Worm (Caenorhabditis elegans): Measurements from ENCODE around the gene B0336.7.

Gene B0336.7

ce11 chrIII:5665278-5665677 lies 31.9 kb downstream of the B0336.7 start:
- TF ChIP-seq cog-1 (tag; optimal IDR thresholded peaks at IDR 0.05) (no peak), ref-1 (GFP tag; conservative IDR thresholded peaks at IDR 0.05) (no peak), T22C8.4 (GFP tag; IDR thresholded peaks at IDR 0.05) (no peak), ztf-29 (GFP tag; IDR thresholded peaks at IDR 0.05) (no peak), tab-1 (GFP tag; IDR thresholded peaks at IDR 0.05) (no peak), flt-1 (GFP tag; IDR thresholded peaks at IDR 0.05) (no peak), ztf-23 (GFP tag; IDR thresholded peaks at IDR 0.05) (no peak), med-1 (GFP tag; optimal IDR thresholded peaks at IDR 0.05; ENCODE audit: insufficient read depth) (no peak)

- TF ChIP-seq cog-1 (tag; optimal IDR thresholded peaks at IDR 0.05) (no peak), med-1 (GFP tag; optimal IDR thresholded peaks at IDR 0.05; ENCODE audit: insufficient read depth) (no peak), klf-2 (GFP tag; conservative IDR thresholded peaks at IDR 0.05) (no peak), ref-1 (GFP tag; conservative IDR thresholded peaks at IDR 0.05) (no peak), flt-1 (GFP tag; IDR thresholded peaks at IDR 0.05) (no peak), tab-1 (GFP tag; IDR thresholded peaks at IDR 0.05) (no peak), ztf-23 (GFP tag; IDR thresholded peaks at IDR 0.05) (no peak), T22C8.4 (GFP tag; IDR thresholded peaks at IDR 0.05) (no peak), ztf-29 (GFP tag; IDR thresholded peaks at IDR 0.05) (no peak)
These were observed 33.2 kb downstream of the B0336.7 start, which contains the start of gene par-3 for ce11 chrIII:5663933-5664332. Gene par-3, plus strand, starts transcription at chrIII:5664233.

ce11 chrIII:5663521-5663920 lies 33.6 kb downstream of the B0336.7 start:
- TF ChIP-seq ztf-23 (GFP tag; IDR thresholded peaks at IDR 0.05) (no peak), med-1 (GFP tag; optimal IDR thresholded peaks at IDR 0.05; ENCODE audit: insufficient read depth) (no peak), tab-1 (GFP tag; IDR thresholded peaks at IDR 0.05) (no peak), flt-1 (GFP tag; IDR thresholded peaks at IDR 0.05) (no peak), klf-2 (GFP tag; conservative IDR thresholded peaks at IDR 0.05) (no peak), ztf-29 (GFP tag; IDR thresholded peaks at IDR 0.05) (no peak), T22C8.4 (GFP tag; IDR thresholded peaks at IDR 0.05) (no peak), cog-1 (tag; optimal IDR thresholded peaks at IDR 0.05) (no peak), ref-1 (GFP tag; conservative IDR thresholded peaks at IDR 0.05) (no peak)

ce11 chrIII:5660976-5661375 lies 36.2 kb downstream of the B0336.7 start, which contains the start of gene F54E7.6:
Gene F54E7.6, minus strand, starts transcription at chrIII:5661085.
- no peak for TF ChIP-seq T22C8.4 (GFP tag; IDR thresholded peaks at IDR 0.05)
- TF ChIP-seq flt-1 (GFP tag; IDR thresholded peaks at IDR 0.05), result no peak
- TF ChIP-seq ref-1 (GFP tag; conservative IDR thresholded peaks at IDR 0.05), result no peak
- no peak for TF ChIP-seq med-1 (GFP tag; optimal IDR thresholded peaks at IDR 0.05; ENCODE audit: insufficient read depth)
- TF ChIP-seq tab-1 (GFP tag; IDR thresholded peaks at IDR 0.05), result no peak
- TF ChIP-seq ztf-29 (GFP tag; IDR thresholded peaks at IDR 0.05), result no peak
- TF ChIP-seq ztf-23 (GFP tag; IDR thresholded peaks at IDR 0.05), result no peak
- TF ChIP-seq klf-2 (GFP tag; conservative IDR thresholded peaks at IDR 0.05), result no peak
- no peak for TF ChIP-seq cog-1 (tag; optimal IDR thresholded peaks at IDR 0.05)

ce11 chrIII:5656941-5657340 lies 40.2 kb downstream of the B0336.7 start, which contains the start of gene sdz-21:
Gene sdz-21, minus strand, starts transcription at chrIII:5657041.
- TF ChIP-seq flt-1 (GFP tag; IDR thresholded peaks at IDR 0.05), result no peak
- no peak for TF ChIP-seq ztf-29 (GFP tag; IDR thresholded peaks at IDR 0.05)
- TF ChIP-seq T22C8.4 (GFP tag; IDR thresholded peaks at IDR 0.05), result no peak
- TF ChIP-seq ztf-23 (GFP tag; IDR thresholded peaks at IDR 0.05), result no peak
- no peak for TF ChIP-seq ref-1 (GFP tag; conservative IDR thresholded peaks at IDR 0.05)
- TF ChIP-seq klf-2 (GFP tag; conservative IDR thresholded peaks at IDR 0.05), result no peak
- no peak for TF ChIP-seq med-1 (GFP tag; optimal IDR thresholded peaks at IDR 0.05; ENCODE audit: insufficient read depth)
- no peak for TF ChIP-seq cog-1 (tag; optimal IDR thresholded peaks at IDR 0.05)
- TF ChIP-seq tab-1 (GFP tag; IDR thresholded peaks at IDR 0.05), result no peak

ce11 chrIII:5653692-5654105 lies 43.5 kb downstream of the B0336.7 start:
- no peak for TF ChIP-seq tab-1 (GFP tag; IDR thresholded peaks at IDR 0.05)
- 0 out of 2 replicates have a peak, but pooled peaks have one; percentile 13 for TF ChIP-seq ztf-23 (GFP tag; IDR thresholded peaks at IDR 0.05)

All from whole organism, midembryonic.